Worm (Caenorhabditis elegans): ENCODE data around the gene nspg-6.

ce11 chrIII:7301668-7302067 is 13.1 kb downstream of the nspg-6 start:
- TF ChIP-seq pha-4 (tag; optimal IDR thresholded peaks at IDR 0.05) (no peak), K09A11.1 (tag; optimal IDR thresholded peaks at IDR 0.05; ENCODE audit: insufficient read depth) (no peak), elt-2 (tag; optimal IDR thresholded peaks at IDR 0.05) (no peak)
